Worm (Caenorhabditis elegans): ENCODE data around the gene pat-2.

The pat-2 gene

DNA sequence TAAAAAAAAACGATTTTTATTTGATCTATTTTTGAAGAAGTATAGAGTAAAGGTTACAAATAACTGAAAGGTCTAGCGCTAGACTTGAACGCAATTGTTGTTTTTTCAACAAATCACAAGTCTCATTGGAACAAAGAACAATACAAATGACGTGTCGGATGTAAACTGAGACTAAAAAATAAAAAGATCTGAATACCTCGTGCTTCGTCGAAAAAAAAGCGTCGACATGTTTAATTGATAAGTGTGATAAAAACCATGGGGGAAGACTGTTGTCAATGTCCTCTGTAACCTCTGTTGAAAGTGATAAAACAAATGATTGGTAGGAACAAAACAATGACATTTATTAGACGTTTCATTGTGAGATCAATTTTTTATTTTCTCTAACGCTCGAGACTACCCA, 36.0 kb upstream of the pat-2 start (continued):
- no peak for TF ChIP-seq unc-39 (tag; optimal IDR thresholded peaks at IDR 0.05)
- TF ChIP-seq php-3 (GFP tag; IDR thresholded peaks at IDR 0.05), result peak; percentile 87
- no peak for TF ChIP-seq dmd-8 (GFP tag; IDR thresholded peaks at IDR 0.05)
- TF ChIP-seq mxl-2 (GFP tag; conservative IDR thresholded peaks at IDR 0.05), result no peak
- no peak for TF ChIP-seq attf-4 (tag; optimal IDR thresholded peaks at IDR 0.05)
- TF ChIP-seq ZK546.5 (tag; optimal IDR thresholded peaks at IDR 0.05), result no peak
- TF ChIP-seq pha-4 (GFP tag; IDR thresholded peaks at IDR 0.05), result no peak
- no peak for TF ChIP-seq pha-4 (tag; optimal IDR thresholded peaks at IDR 0.05)
- TF ChIP-seq Y105C5A.15 (GFP tag; IDR thresholded peaks at IDR 0.05), result no peak
- TF ChIP-seq T20F7.1 (GFP tag; optimal IDR thresholded peaks at IDR 0.05), result peak; percentile 57
- TF ChIP-seq ama-1 (optimal IDR thresholded peaks at IDR 0.05), result no peak
- no peak for TF ChIP-seq gei-8 (GFP tag; optimal IDR thresholded peaks at IDR 0.05)
- no peak for TF ChIP-seq F44E2.7 (GFP tag; IDR thresholded peaks at IDR 0.05)
- TF ChIP-seq nhr-25 (tag; optimal IDR thresholded peaks at IDR 0.05; ENCODE audit: borderline replicate concordance, insufficient read depth), result peak; percentile 7
- no peak for TF ChIP-seq skn-1 (tag; optimal IDR thresholded peaks at IDR 0.05)
- TF ChIP-seq ceh-32 (tag; optimal IDR thresholded peaks at IDR 0.05; ENCODE audit: poor library complexity), result no peak
- no peak for TF ChIP-seq lim-7 (GFP tag; IDR thresholded peaks at IDR 0.05)
- TF ChIP-seq R02D3.7 (tag; optimal IDR thresholded peaks at IDR 0.05), result no peak
- TF ChIP-seq mdl-1 (tag; optimal IDR thresholded peaks at IDR 0.05), result peak in 1 of 2 experiments; percentile 77
- peak; percentile 91 for TF ChIP-seq hlh-30 (tag; optimal IDR thresholded peaks at IDR 0.05; ENCODE audit: insufficient read depth)
- TF ChIP-seq egl-27 (tag; optimal IDR thresholded peaks at IDR 0.05), result no peak
- TF ChIP-seq mxl-3 (GFP tag; optimal IDR thresholded peaks at IDR 0.05), result peak; percentile 3
- peak; percentile 50 for TF ChIP-seq pqm-1 (tag; optimal IDR thresholded peaks at IDR 0.05)
- no peak for TF ChIP-seq lin-15B (tag; optimal IDR thresholded peaks at IDR 0.05)
- no peak for TF ChIP-seq aha-1 (tag)
- TF ChIP-seq zag-1 (tag; optimal IDR thresholded peaks at IDR 0.05), result no peak
- TF ChIP-seq zfp-3 (GFP tag; conservative IDR thresholded peaks at IDR 0.05), result no peak
- TF ChIP-seq saeg-2 (GFP tag; IDR thresholded peaks at IDR 0.05), result no peak
- TF ChIP-seq dmd-6 (GFP tag; IDR thresholded peaks at IDR 0.05), result peak; percentile 96
- no peak for TF ChIP-seq F49E8.2 (tag; optimal IDR thresholded peaks at IDR 0.05; ENCODE audit: borderline replicate concordance)
- TF ChIP-seq nhr-77 (tag; optimal IDR thresholded peaks at IDR 0.05), result peak; percentile 70
- no peak for TF ChIP-seq nhr-76 (tag; optimal IDR thresholded peaks at IDR 0.05)
- no peak for TF ChIP-seq Y75B8A.6 (GFP tag; IDR thresholded peaks at IDR 0.05)
- no peak for TF ChIP-seq nhr-237 (tag; optimal IDR thresholded peaks at IDR 0.05)
- TF ChIP-seq mep-1 (tag; optimal IDR thresholded peaks at IDR 0.05), result peak; percentile 46
- no peak for TF ChIP-seq mdt-29 (GFP tag; IDR thresholded peaks at IDR 0.05)
- TF ChIP-seq dpl-1 (GFP tag; optimal IDR thresholded peaks at IDR 0.05), result no peak
- peak in 1 of 2 experiments; percentile 38 for TF ChIP-seq hif-1 (tag; optimal IDR thresholded peaks at IDR 0.05)
- TF ChIP-seq tag-97 (GFP tag; IDR thresholded peaks at IDR 0.05), result no peak
- TF ChIP-seq ceh-62 (tag; optimal IDR thresholded peaks at IDR 0.05), result no peak
- TF ChIP-seq ztf-7 (tag; optimal IDR thresholded peaks at IDR 0.05), result no peak
- peak; percentile 92 for TF ChIP-seq dve-1 (tag; optimal IDR thresholded peaks at IDR 0.05; ENCODE audit: insufficient read depth)
- TF ChIP-seq nhr-28 (tag; optimal IDR thresholded peaks at IDR 0.05), result peak; percentile 78
- no peak for TF ChIP-seq zfp-2 (tag; optimal IDR thresholded peaks at IDR 0.05)
- no peak for TF ChIP-seq fkh-10 (GFP tag; optimal IDR thresholded peaks at IDR 0.05)
- TF ChIP-seq cey-2 (tag; optimal IDR thresholded peaks at IDR 0.05; ENCODE audit: borderline replicate concordance, insufficient read depth), result no peak
- TF ChIP-seq nhr-10 (tag; optimal IDR thresholded peaks at IDR 0.05), result no peak
- TF ChIP-seq jun-1 (tag; optimal IDR thresholded peaks at IDR 0.05), result no peak
- TF ChIP-seq nhr-42 (GFP tag; IDR thresholded peaks at IDR 0.05), result no peak
- no peak for TF ChIP-seq lin-29 (GFP tag; IDR thresholded peaks at IDR 0.05)
- no peak for TF ChIP-seq unc-62 (GFP tag; optimal IDR thresholded peaks at IDR 0.05 in 1 of 2)
- TF ChIP-seq unc-62 (tag; optimal IDR thresholded peaks at IDR 0.05), result no peak
- TF ChIP-seq nhr-41 (GFP tag; IDR thresholded peaks at IDR 0.05), result no peak

Measured in whole organism, L4 larva.